Fruit fly (Drosophila melanogaster) whole organism, wandering third instar larva: Measurements from ENCODE around the gene CG17249.
A peak's percentile ranks its signal among the peaks of the same experiment; 100 is the strongest.

Experiments
- Abd-B ChIP-seq: fragments of >200 bp; optimal IDR thresholded peaks from 2 replicates; lab custom pipeline; 2017; ENCODE audit warnings: missing biosample characterization, missing genetic modification characterization
- CG32264 ChIP-seq: fragments of 200-800 bp; sonication (Bioruptor generic); optimal IDR thresholded peaks from 2 replicates; lab custom pipeline; 2016; ENCODE audit warnings: missing biosample characterization, missing genetic modification characterization
- CG9705 ChIP-seq: fragments of 200-800 bp; sonication (Bioruptor generic); optimal IDR thresholded peaks from 2 replicates; lab custom pipeline; 2018; ENCODE audit warnings: missing biosample characterization, mild to moderate bottlenecking, missing genetic modification characterization
- CrebA ChIP-seq: fragments of 200-800 bp; sonication (Bioruptor generic); optimal IDR thresholded peaks from 2 replicates; lab custom pipeline; 2016; ENCODE audit warnings: missing biosample characterization, mild to moderate bottlenecking, missing genetic modification characterization, borderline replicate concordance
- Dfd ChIP-seq: fragments of >200 bp; optimal IDR thresholded peaks from 2 replicates; lab custom pipeline; 2017; ENCODE audit warnings: missing biosample characterization, missing genetic modification characterization
- GATAd ChIP-seq: sonication (Bioruptor generic); optimal IDR thresholded peaks from 2 replicates; lab custom pipeline; 2016; ENCODE audit warnings: missing biosample characterization, missing genetic modification characterization
- HLH106 ChIP-seq: fragments of 200-800 bp; optimal IDR thresholded peaks from 3 replicates; lab custom pipeline; 2019; ENCODE audit warnings: missing biosample characterization, mild to moderate bottlenecking, missing genetic modification characterization, moderate library complexity
- Hnf4 ChIP-seq: fragments of 200-800 bp; sonication (Bioruptor generic); optimal IDR thresholded peaks from 2 replicates; lab custom pipeline; 2016; ENCODE audit warnings: missing biosample characterization, mild to moderate bottlenecking, missing genetic modification characterization
- Hr78 ChIP-seq: fragments of >200 bp; optimal IDR thresholded peaks from 2 replicates; lab custom pipeline; 2017; ENCODE audit warnings: missing biosample characterization, missing genetic modification characterization
- Hr83 ChIP-seq: fragments of 200-300 bp; sonication (Bioruptor generic); optimal IDR thresholded peaks from 2 replicates; lab custom pipeline; 2016; ENCODE audit warnings: missing biosample characterization, mild to moderate bottlenecking, missing genetic modification characterization, moderate library complexity; ENCODE audit not compliant: poor library complexity, severe bottlenecking
- Jra ChIP-seq: sonication (Bioruptor generic); optimal IDR thresholded peaks from 2 replicates; lab custom pipeline; 2016; ENCODE audit warnings: missing biosample characterization, missing genetic modification characterization
- Mio ChIP-seq: sonication (Bioruptor generic); optimal IDR thresholded peaks from 2 replicates; lab custom pipeline; 2016; ENCODE audit warnings: missing biosample characterization, missing genetic modification characterization
- Myc ChIP-seq: fragments of >200 bp; optimal IDR thresholded peaks from 2 replicates; lab custom pipeline; 2017
- OdsH ChIP-seq: fragments of 200-800 bp; sonication (Bioruptor generic); optimal IDR thresholded peaks from 2 replicates; lab custom pipeline; 2016; ENCODE audit warnings: missing biosample characterization, mild to moderate bottlenecking, missing genetic modification characterization
- Rel ChIP-seq, 2 experiments: fragments of 200-800 bp; sonication (Bioruptor generic) in 1 of 2; optimal IDR thresholded peaks; 2 replicates in 1 of 2; 3 replicates in 1 of 2; lab custom pipeline; 2016 to 2019; ENCODE audit warnings: mild to moderate bottlenecking in 2 of 2, missing biosample characterization in 2 of 2, missing genetic modification characterization in 2 of 2, moderate library complexity in 1 of 2
- Sp1 ChIP-seq: fragments of 200-800 bp; sonication (Bioruptor generic); optimal IDR thresholded peaks from 3 replicates; lab custom pipeline; 2019; ENCODE audit warnings: missing biosample characterization, mild to moderate bottlenecking, missing genetic modification characterization, moderate library complexity
- Vsx2 ChIP-seq: fragments of 200-300, 225-300 bp; sonication (Bioruptor generic); optimal IDR thresholded peaks from 2 replicates; lab custom pipeline; 2018; ENCODE audit warnings: missing biosample characterization, missing genetic modification characterization; ENCODE audit not compliant: partially characterized antibody
- br ChIP-seq: fragments of 200-800 bp; sonication (Bioruptor generic); optimal IDR thresholded peaks from 2 replicates; lab custom pipeline; 2016; ENCODE audit warnings: missing biosample characterization, missing genetic modification characterization
- brk ChIP-seq: fragments of 200-800 bp; sonication (Bioruptor generic); optimal IDR thresholded peaks from 2 replicates; lab custom pipeline; 2016; ENCODE audit warnings: missing biosample characterization, mild to moderate bottlenecking, missing genetic modification characterization
- dl ChIP-seq, 2 experiments: fragments of 175-275, 200-275 bp in 1 of 2; fragments of 200-275 bp in 1 of 2; sonication (Bioruptor generic); optimal IDR thresholded peaks; lab custom pipeline; 2018; ENCODE audit warnings: mild to moderate bottlenecking in 2 of 2, missing biosample characterization in 2 of 2, missing genetic modification characterization in 2 of 2, moderate library complexity in 2 of 2; ENCODE audit not compliant: partially characterized antibody in 2 of 2, insufficient read depth in 1 of 2
- dmrt93B ChIP-seq: fragments of 200-800 bp; sonication (Bioruptor generic); optimal IDR thresholded peaks from 2 replicates; lab custom pipeline; 2018; ENCODE audit warnings: missing biosample characterization, mild to moderate bottlenecking, missing genetic modification characterization
- dsf ChIP-seq: sonication (Bioruptor generic); optimal IDR thresholded peaks from 2 replicates; lab custom pipeline; 2016; ENCODE audit warnings: missing biosample characterization, missing genetic modification characterization, borderline replicate concordance
- ey ChIP-seq: fragments of 200-800 bp; sonication (Bioruptor generic); optimal IDR thresholded peaks from 2 replicates; lab custom pipeline; 2016; ENCODE audit warnings: missing biosample characterization, missing genetic modification characterization
- foxo ChIP-seq, 2 experiments: fragments of 200-800 bp; sonication (Bioruptor generic); optimal IDR thresholded peaks; 2 replicates in 1 of 2; 3 replicates in 1 of 2; lab custom pipeline; 2016 to 2017; ENCODE audit warnings: missing biosample characterization in 2 of 2, missing genetic modification characterization in 2 of 2
- fru ChIP-seq: fragments of 200-800 bp; sonication (Bioruptor generic); optimal IDR thresholded peaks from 3 replicates; lab custom pipeline; 2016; ENCODE audit warnings: missing biosample characterization, mild to moderate bottlenecking, missing genetic modification characterization
- h ChIP-seq: fragments of 200-800 bp; sonication (Bioruptor generic); optimal IDR thresholded peaks from 3 replicates; lab custom pipeline; 2016; ENCODE audit warnings: missing biosample characterization, mild to moderate bottlenecking, missing genetic modification characterization
- jim ChIP-seq: fragments of 175-275, 200-325 bp; sonication (Bioruptor generic); optimal IDR thresholded peaks from 2 replicates; lab custom pipeline; 2016; ENCODE audit warnings: missing biosample characterization, mild to moderate bottlenecking, missing genetic modification characterization
- lola ChIP-seq: fragments of >200 bp; optimal IDR thresholded peaks from 2 replicates; lab custom pipeline; 2017; ENCODE audit warnings: missing biosample characterization, missing genetic modification characterization
- pan ChIP-seq: fragments of >200 bp; optimal IDR thresholded peaks from 2 replicates; lab custom pipeline; 2017
- psq ChIP-seq: fragments of 200-800 bp; sonication (Bioruptor generic); optimal IDR thresholded peaks from 3 replicates; lab custom pipeline; 2017; ENCODE audit warnings: missing biosample characterization, mild to moderate bottlenecking, missing genetic modification characterization, moderate library complexity
- rgr ChIP-seq: fragments of 200-800 bp; sonication (Bioruptor generic); optimal IDR thresholded peaks from 3 replicates; lab custom pipeline; 2016; ENCODE audit warnings: missing biosample characterization, mild to moderate bottlenecking, missing genetic modification characterization
- sage ChIP-seq: fragments of 200-800 bp; sonication (Bioruptor generic); optimal IDR thresholded peaks from 2 replicates; lab custom pipeline; 2016; ENCODE audit warnings: missing biosample characterization, mild to moderate bottlenecking, missing genetic modification characterization
- sv ChIP-seq: fragments of 200-800 bp; sonication (Bioruptor generic); optimal IDR thresholded peaks from 3 replicates; lab custom pipeline; 2016; ENCODE audit warnings: missing biosample characterization, missing genetic modification characterization
- tai ChIP-seq: sonication (Bioruptor generic); optimal IDR thresholded peaks from 2 replicates; lab custom pipeline; 2016; ENCODE audit warnings: missing biosample characterization, missing genetic modification characterization
- usp ChIP-seq: fragments of >200 bp; optimal IDR thresholded peaks from 2 replicates; lab custom pipeline; 2017; ENCODE audit warnings: missing biosample characterization, missing genetic modification characterization
- woc ChIP-seq: sonication (Bioruptor generic); optimal IDR thresholded peaks from 2 replicates; lab custom pipeline; 2016; ENCODE audit warnings: missing biosample characterization, mild to moderate bottlenecking, missing genetic modification characterization

The CG17249 gene

DNA sequence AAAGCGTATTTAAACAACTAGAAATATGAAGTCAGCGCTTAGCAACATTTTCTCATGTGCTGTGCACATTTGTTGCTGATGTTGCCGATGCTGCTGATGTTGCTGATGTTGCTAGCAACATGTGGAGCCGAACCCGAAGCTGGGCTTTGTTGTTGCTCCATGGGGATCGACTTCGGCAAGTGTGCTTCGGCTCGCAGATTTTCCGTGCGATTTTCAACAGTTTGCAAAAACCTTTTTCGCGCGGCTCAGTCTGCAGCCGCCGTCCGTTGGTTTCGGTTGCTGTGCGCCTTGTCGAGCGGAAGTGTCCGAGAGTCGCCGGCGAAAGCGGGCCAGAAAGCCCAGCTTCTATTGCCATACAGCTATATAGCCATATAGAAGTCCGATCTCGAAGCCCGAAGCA lies 41.3 kb upstream of the CG17249 start:
- TF ChIP-seq ey (no peak), br (GFP tag; lab: Kevin White, UChicago) (no peak), psq (no peak)

DNA sequence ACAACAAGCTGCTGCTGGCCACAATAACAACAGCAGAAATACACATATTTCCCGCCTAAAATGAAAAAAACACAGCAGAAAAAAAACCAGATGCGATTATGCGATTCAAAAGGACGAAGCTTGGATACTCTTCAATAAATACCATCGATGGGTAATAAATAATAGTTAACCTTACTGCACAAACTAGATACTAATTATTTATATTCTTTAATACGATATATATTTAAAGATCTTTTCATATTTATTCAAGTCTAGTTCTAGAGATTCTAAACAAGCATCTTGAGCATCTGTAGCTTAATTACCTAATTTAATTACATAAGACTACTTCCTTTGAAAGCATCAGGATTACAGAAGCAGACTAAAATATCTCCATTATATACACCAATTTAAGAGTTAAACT lies 40.9 kb upstream of the CG17249 start:
- TF ChIP-seq Sp1 (GFP tag; lab: Kevin White, UChicago), result no peak
- TF ChIP-seq pan (lab: Kevin White, UChicago), result no peak
- no peak for TF ChIP-seq Hr83 (GFP tag; lab: Kevin White, UChicago)
- TF ChIP-seq br (GFP tag; lab: Kevin White, UChicago), result no peak
- no peak for TF ChIP-seq GATAd
- TF ChIP-seq CG32264, result no peak
- no peak for TF ChIP-seq sage (GFP tag; lab: Kevin White, UChicago)
- TF ChIP-seq, all 38 proteins: peak for 0

DNA sequence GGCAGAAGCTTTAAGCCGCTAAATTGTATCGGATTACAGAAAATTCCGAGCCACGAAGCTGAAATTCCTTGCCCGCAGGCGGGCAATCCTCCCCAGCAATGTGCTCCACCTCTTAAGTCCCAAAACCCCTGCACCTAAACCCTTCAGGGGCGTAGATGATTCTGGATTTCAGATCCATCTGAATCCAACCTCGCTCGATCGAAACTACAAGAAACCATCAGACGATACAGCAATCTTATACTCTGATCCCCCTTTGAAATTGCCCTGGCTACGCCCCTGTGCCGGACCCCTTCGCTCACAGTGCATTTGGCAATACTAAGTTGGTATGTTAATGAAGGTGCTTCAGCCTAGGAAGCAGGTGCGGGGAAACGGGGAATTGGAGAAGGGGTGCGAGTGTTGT lies 35.8 kb upstream of the CG17249 start:
- TF ChIP-seq Myc (lab: Kevin White, UChicago), result no peak
- TF ChIP-seq ey, result peak; percentile 65
- no peak for TF ChIP-seq Vsx2 (GFP tag; lab: Kevin White, UChicago)
- TF ChIP-seq Abd-B (GFP tag; lab: Kevin White, UChicago), result no peak
- TF ChIP-seq brk (GFP tag; lab: Kevin White, UChicago), result peak; percentile 5
- TF ChIP-seq usp (GFP tag; lab: Kevin White, UChicago), result no peak
- TF ChIP-seq rgr (GFP tag; lab: Kevin White, UChicago), result peak; percentile 58
- no peak for TF ChIP-seq tai (GFP tag; lab: Kevin White, UChicago)
- peak in 1 of 2 experiments; percentile 76 for TF ChIP-seq foxo (GFP tag; optimal IDR thresholded peaks at IDR 0.05; lab: Kevin White, UChicago)
- no peak for TF ChIP-seq Rel (GFP tag; optimal IDR thresholded peaks at IDR 0.05; lab: Kevin White, UChicago)
- TF ChIP-seq Rel (tag; optimal IDR thresholded peaks at IDR 0.05; lab: Kevin White, UChicago), result no peak
- no peak for TF ChIP-seq Mio (GFP tag; lab: Kevin White, UChicago)
- TF ChIP-seq br (GFP tag; lab: Kevin White, UChicago), result peak; percentile 58
- peak; percentile 50 for TF ChIP-seq psq
- peak; percentile 76 for TF ChIP-seq HLH106 (tag; lab: Kevin White, UChicago)
- no peak for TF ChIP-seq pan (lab: Kevin White, UChicago)
- no peak for TF ChIP-seq Dfd (GFP tag; lab: Kevin White, UChicago)
- peak; percentile 1 for TF ChIP-seq sage (GFP tag; lab: Kevin White, UChicago)
- TF ChIP-seq sv (GFP tag; lab: Kevin White, UChicago), result no peak
- no peak for TF ChIP-seq dl (GFP tag; optimal IDR thresholded peaks at IDR 0.05; lab: Kevin White, UChicago; ENCODE audit: insufficient read depth in 1 of 2, partially characterized antibody in 2 of 2)
- TF ChIP-seq dsf (GFP tag; lab: Kevin White, UChicago), result no peak
- peak; percentile 77 for TF ChIP-seq CG32264
- no peak for TF ChIP-seq Hr83 (GFP tag; lab: Kevin White, UChicago)
- TF ChIP-seq GATAd, result no peak
- peak; percentile 55 for TF ChIP-seq OdsH (GFP tag; lab: Kevin White, UChicago)
- TF ChIP-seq Sp1 (GFP tag; lab: Kevin White, UChicago), result peak; percentile 65
- TF ChIP-seq jim, result no peak
- TF ChIP-seq dmrt93B (GFP tag; lab: Kevin White, UChicago), result peak; percentile 49
- no peak for TF ChIP-seq lola (GFP tag; lab: Kevin White, UChicago)
- peak; percentile 49 for TF ChIP-seq Hnf4
- no peak for TF ChIP-seq CrebA
- peak; percentile 42 for TF ChIP-seq h
- TF ChIP-seq Hr78 (GFP tag; lab: Kevin White, UChicago), result no peak
- TF ChIP-seq Jra (GFP tag; lab: Kevin White, UChicago), result no peak
- peak; percentile 73 for TF ChIP-seq fru (GFP tag; lab: Kevin White, UChicago)
- TF ChIP-seq woc (GFP tag; lab: Kevin White, UChicago), result peak; percentile 55
- peak; percentile 47 for TF ChIP-seq CG9705 (GFP tag; lab: Kevin White, UChicago)
